Worm (Caenorhabditis elegans): ENCODE data around the gene str-263.
"Not testable (repeated sequence)": the region's sequence is repeated elsewhere in the genome, so short reads cannot be mapped to it uniquely, and the experiment has no call there.

The str-263 gene

ce11 chrV:15590183-15590667, 22.8 kb upstream of the str-263 start, which contains the start of gene F28F8.7 (continued):
- TF ChIP-seq madf-9 (GFP tag; conservative IDR thresholded peaks at IDR 0.05): peak; percentile 30; the same call in 1 of the 2 replicates
- TF ChIP-seq hlh-11 (tag; optimal IDR thresholded peaks at IDR 0.05): peak; percentile 74
- peak; percentile 85 for TF ChIP-seq T26A8.4 (GFP tag; IDR thresholded peaks at IDR 0.05)
- TF ChIP-seq mdl-1 (tag; optimal IDR thresholded peaks at IDR 0.05): peak in 1 of 2 experiments; percentile 16
- peak in 1 of 2 experiments; percentile 17 for TF ChIP-seq hif-1 (tag; optimal IDR thresholded peaks at IDR 0.05)
- peak; percentile 12 for TF ChIP-seq F10B5.3 (tag; optimal IDR thresholded peaks at IDR 0.05)
- TF ChIP-seq nhr-77 (tag; optimal IDR thresholded peaks at IDR 0.05): peak; percentile 43
- peak; percentile 2 for TF ChIP-seq nhr-11 (tag; optimal IDR thresholded peaks at IDR 0.05)
- peak; percentile 63 for TF ChIP-seq zfp-2 (tag; optimal IDR thresholded peaks at IDR 0.05)
- TF ChIP-seq unc-130 (GFP tag; optimal IDR thresholded peaks at IDR 0.05): peak; percentile 74
- TF ChIP-seq nhr-28 (tag; optimal IDR thresholded peaks at IDR 0.05): peak; percentile 55
- TF ChIP-seq spr-3 (GFP tag; optimal IDR thresholded peaks at IDR 0.05): peak; percentile 25
- TF ChIP-seq php-3 (GFP tag; IDR thresholded peaks at IDR 0.05): peak; percentile 57; the same call in 1 of the 2 replicates
- peak; percentile 92 for TF ChIP-seq lin-38 (GFP tag; IDR thresholded peaks at IDR 0.05)
- peak; percentile 85 for TF ChIP-seq rbr-2 (tag; optimal IDR thresholded peaks at IDR 0.05)
- peak; percentile 94 for TF ChIP-seq nhr-42 (GFP tag; IDR thresholded peaks at IDR 0.05)

- TF ChIP-seq nhr-25 (tag; optimal IDR thresholded peaks at IDR 0.05; ENCODE audit: borderline replicate concordance, insufficient read depth) (no peak), ceh-20 (GFP tag; IDR thresholded peaks at IDR 0.05) (no peak), cey-2 (tag; optimal IDR thresholded peaks at IDR 0.05; ENCODE audit: borderline replicate concordance, insufficient read depth) (no peak), egl-43 (GFP tag; IDR thresholded peaks at IDR 0.05) (no peak), daf-19 (GFP tag; conservative IDR thresholded peaks at IDR 0.05) (no peak), pha-4 (GFP tag; IDR thresholded peaks at IDR 0.05) (no peak), pha-4 (tag; optimal IDR thresholded peaks at IDR 0.05) (no peak), nhr-41 (GFP tag; IDR thresholded peaks at IDR 0.05) (no peak), nhr-11 (tag; optimal IDR thresholded peaks at IDR 0.05) (no peak), dmd-8 (GFP tag; IDR thresholded peaks at IDR 0.05) (no peak)
Measured at ce11 chrV:15594573-15594972, 18.4 kb upstream of the str-263 start, which contains the start of gene fbxa-139. TSS of gene fbxa-139 (minus strand) at chrV:15594673.

ce11 chrV:15599762-15600161, 13.2 kb upstream of the str-263 start, which contains the start of gene B0391.14:
TSS of gene B0391.14 (minus strand) at chrV:15599862.
- TF ChIP-seq lir-3, skn-1, lin-39 (tag; optimal IDR thresholded peaks at IDR 0.05): not testable (repeated sequence)

ce11 chrV:15602253-15602652, 10.7 kb upstream of the str-263 start, which contains the start of gene fbxa-152:
TSS of gene fbxa-152 (minus strand) at chrV:15602353.
- TF ChIP-seq unc-62 (GFP tag; optimal IDR thresholded peaks at IDR 0.05 in 1 of 2): peak in 1 of 2 experiments; percentile 39
- TF ChIP-seq unc-62 (tag; optimal IDR thresholded peaks at IDR 0.05): no peak
- TF ChIP-seq lsy-2 (tag; optimal IDR thresholded peaks at IDR 0.05): no peak
- no peak for TF ChIP-seq mes-2 (tag; optimal IDR thresholded peaks at IDR 0.05; ENCODE audit: poor library complexity, severe bottlenecking)

- TF ChIP-seq F44E2.7 (GFP tag; IDR thresholded peaks at IDR 0.05) (no peak), dve-1 (tag; optimal IDR thresholded peaks at IDR 0.05; ENCODE audit: insufficient read depth) (no peak), fkh-10 (GFP tag; optimal IDR thresholded peaks at IDR 0.05) (no peak), set-16 (GFP tag; IDR thresholded peaks at IDR 0.05) (no peak), arid-1 (GFP tag; conservative IDR thresholded peaks at IDR 0.05) (no peak), rbr-2 (tag; optimal IDR thresholded peaks at IDR 0.05) (no peak), spr-3 (GFP tag; optimal IDR thresholded peaks at IDR 0.05) (no peak), duxl-1 (tag; optimal IDR thresholded peaks at IDR 0.05; ENCODE audit: poor library complexity) (no peak), ceh-32 (tag; optimal IDR thresholded peaks at IDR 0.05; ENCODE audit: poor library complexity) (no peak), nhr-111 (GFP tag; optimal IDR thresholded peaks at IDR 0.05) (no peak), ceh-82 (tag; optimal IDR thresholded peaks at IDR 0.05) (no peak), lim-7 (GFP tag; IDR thresholded peaks at IDR 0.05) (no peak), nhr-237 (tag; optimal IDR thresholded peaks at IDR 0.05) (no peak), zip-2 (tag; optimal IDR thresholded peaks at IDR 0.05) (no peak), lin-13 (GFP tag; optimal IDR thresholded peaks at IDR 0.05) (no peak)
Measured at ce11 chrV:15605045-15605444, 7.9 kb upstream of the str-263 start, which contains the start of gene fbxa-154. TSS of gene fbxa-154 (minus strand) at chrV:15605145.

Data from whole organism, L4 larva.